Worm (Caenorhabditis elegans): ENCODE results near the gene C48D5.3.

DNA sequence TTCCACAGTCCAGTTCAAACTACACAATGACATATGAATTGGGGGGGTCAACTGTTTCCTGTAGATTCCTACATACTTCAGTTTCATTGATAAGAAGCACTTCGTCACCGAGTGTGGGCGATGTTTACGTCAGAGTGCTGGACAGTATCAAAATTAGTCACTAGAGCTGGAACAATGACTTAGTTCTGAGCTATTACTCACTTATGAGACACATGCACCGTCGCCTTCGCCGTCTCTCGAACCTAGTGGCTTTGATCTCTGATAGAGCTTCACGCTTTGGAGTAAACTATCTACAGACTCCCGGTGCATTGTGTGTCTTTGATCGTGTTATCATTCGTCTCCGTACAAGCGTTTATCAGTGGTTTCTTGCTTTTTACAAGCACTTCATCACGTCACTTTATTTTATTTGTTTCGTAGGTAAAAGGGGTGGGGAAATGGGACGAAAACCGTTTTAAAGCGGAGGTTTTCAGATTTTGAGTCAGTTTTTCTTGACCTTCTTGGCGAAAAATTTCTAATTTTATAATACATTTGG, 10.1 kb downstream of the C48D5.3 start:
- TF ChIP-seq nhr-237 (tag; optimal IDR thresholded peaks at IDR 0.05) (no peak), nhr-28 (tag; optimal IDR thresholded peaks at IDR 0.05) (no peak), unc-39 (tag; optimal IDR thresholded peaks at IDR 0.05) (no peak), flh-1 (GFP tag; optimal IDR thresholded peaks at IDR 0.05) (no peak), lin-13 (tag; optimal IDR thresholded peaks at IDR 0.05) (no peak)
